Worm (Caenorhabditis elegans) whole organism, midembryonic: ENCODE data around the gene pct-1.

Source experiments
- T22C8.4 ChIP-seq: fragments of 200-800 bp; sonication (Bioruptor generic); IDR thresholded peaks from 2 replicates; pipeline ENCODE4 v1.3.6; 2022; ENCODE audit warnings: missing genetic modification characterization, missing compliant biosample characterization
- cog-1 ChIP-seq: sonication (generic microtip); optimal IDR thresholded peaks from 2 replicates; lab custom pipeline; 2016; ENCODE audit warnings: missing genetic modification characterization, missing compliant biosample characterization
- klf-2 ChIP-seq: fragments of 200-800 bp; sonication (Bioruptor generic); conservative IDR thresholded peaks from 2 replicates; pipeline ENCODE4 v1.3.6; 2022; ENCODE audit warnings: missing genetic modification reagents, missing genetic modification characterization, missing compliant biosample characterization
- ztf-29 ChIP-seq: fragments of 200-800 bp; sonication (Bioruptor generic); IDR thresholded peaks from 2 replicates; pipeline ENCODE4 v1.3.6; 2022; ENCODE audit warnings: missing genetic modification reagents, missing genetic modification characterization, missing compliant biosample characterization

DNA sequence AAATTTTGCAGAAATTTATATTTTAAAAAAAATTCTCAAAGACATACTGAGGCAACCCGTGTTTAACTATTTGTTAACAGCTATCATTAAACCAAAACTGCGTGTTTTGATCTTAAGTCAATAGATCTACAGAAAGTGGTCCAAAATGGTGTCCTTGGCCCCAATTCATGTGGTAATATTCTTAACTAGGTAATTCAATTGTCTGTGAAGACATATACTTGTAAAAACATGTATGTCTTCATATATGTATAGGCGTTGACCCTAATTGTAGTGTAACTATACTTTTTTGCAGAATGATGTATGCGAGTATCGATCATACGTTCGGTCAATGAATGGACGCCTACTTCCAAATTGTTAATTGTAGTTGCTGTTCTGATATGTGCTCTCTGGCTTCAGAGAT is 6.6 kb upstream of the pct-1 start, which contains the start of gene C07G1.15:
- no peak for TF ChIP-seq klf-2
- TF ChIP-seq cog-1 (tag; lab: Kevin White, UChicago) = no peak
- TF ChIP-seq T22C8.4 = no peak
- no peak for TF ChIP-seq ztf-29
